Worm (Caenorhabditis elegans) whole organism, late embryonic: ENCODE data around the gene Y39B6A.37.

Experiments used
- ahr-1 ChIP-seq: sonication (generic microtip); optimal IDR thresholded peaks from 2 replicates; lab custom pipeline; 2016; ENCODE audit warnings: missing genetic modification characterization, missing compliant biosample characterization
- hlh-15 ChIP-seq: sonication (generic microtip); optimal IDR thresholded peaks from 2 replicates; lab custom pipeline; 2016; ENCODE audit warnings: missing genetic modification characterization, missing compliant biosample characterization

- no peak for TF ChIP-seq hlh-15 (tag; lab: Kevin White, UChicago)
- no peak for TF ChIP-seq ahr-1 (tag; lab: Kevin White, UChicago)
Observed at ce11 chrV:19031456-19031855, 40.8 kb downstream of the Y39B6A.37 start, which contains the start of gene Y39B6A.27.
